Worm (Caenorhabditis elegans): ENCODE data around the gene unc-5.

unc-5 gene

DNA sequence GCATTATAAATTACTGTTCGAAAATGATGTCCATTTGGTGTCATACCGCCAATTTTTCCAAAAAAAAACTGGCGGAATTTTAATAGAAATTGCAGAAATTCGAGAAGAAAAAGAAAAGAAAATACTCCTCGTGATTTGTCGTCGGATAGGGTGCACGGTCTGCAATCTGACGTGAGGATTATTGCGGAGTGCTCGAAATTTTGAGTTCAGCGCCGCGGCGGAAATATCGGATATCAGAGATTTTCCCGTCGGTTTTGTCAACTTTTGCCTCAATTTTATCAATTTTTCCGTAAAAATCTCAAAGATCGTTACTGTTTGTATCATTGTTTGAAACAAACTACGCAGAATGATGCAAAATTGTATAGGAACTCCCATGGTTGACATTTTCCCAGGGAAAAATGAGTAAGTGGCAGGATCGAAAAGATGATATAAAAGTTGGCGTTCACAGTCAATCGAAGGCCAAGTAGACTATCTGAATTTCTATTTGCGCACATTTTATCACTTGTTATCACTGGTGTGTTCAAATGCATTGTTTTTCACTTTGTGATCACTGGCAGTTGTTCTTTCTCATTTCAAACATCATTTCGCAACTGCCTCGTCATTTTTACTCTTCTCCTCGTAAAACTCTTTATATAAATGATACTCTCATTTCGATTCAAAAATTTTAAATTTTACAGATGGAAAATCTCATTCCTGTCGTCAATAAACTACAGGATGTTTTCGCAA, 9.8 kb upstream of the unc-5 start, which contains the start of the genes fem-1 and drp-1:
Gene fem-1 (minus strand): TSS at position 150 of the 726 bp plus-strand sequence.
Gene drp-1 (plus strand): TSS at position 676 of the 726 bp plus-strand sequence.
- TF ChIP-seq hlh-30 (tag; optimal IDR thresholded peaks at IDR 0.05; ENCODE audit: insufficient read depth) (peak; percentile 56), sox-2 (GFP tag; IDR thresholded peaks at IDR 0.05) (no peak), ceh-34 (tag; optimal IDR thresholded peaks at IDR 0.05) (peak; percentile 21), pha-4 (tag; optimal IDR thresholded peaks at IDR 0.05) (no peak), hlh-15 (tag; optimal IDR thresholded peaks at IDR 0.05) (peak; percentile 12)

DNA sequence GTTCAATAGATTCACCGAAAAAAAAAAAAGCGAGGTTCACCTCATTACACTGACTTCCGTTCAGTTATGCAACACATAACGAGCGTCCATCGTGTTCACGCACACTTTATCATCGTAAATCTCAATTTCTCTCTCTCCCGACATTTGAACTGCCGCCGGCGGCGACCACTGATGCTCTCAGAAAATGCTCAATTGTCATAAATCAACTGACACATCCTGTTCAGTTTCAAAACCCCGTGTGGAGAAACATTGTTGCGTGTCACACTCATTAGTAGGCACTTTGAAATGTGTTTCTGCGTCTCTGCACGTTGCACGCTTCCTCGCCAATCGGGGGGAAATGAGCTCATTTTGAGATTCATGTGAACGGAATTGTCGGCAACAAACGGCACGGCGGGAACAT, 7.6 kb upstream of the unc-5 start:
- peak; percentile 33 for TF ChIP-seq unc-42 (tag; optimal IDR thresholded peaks at IDR 0.05)
- TF ChIP-seq ceh-31 (tag; optimal IDR thresholded peaks at IDR 0.05) = peak; percentile 7
- TF ChIP-seq ceh-6 (GFP tag; optimal IDR thresholded peaks at IDR 0.05) = peak; percentile 1
- TF ChIP-seq nhr-232 (tag; optimal IDR thresholded peaks at IDR 0.05) = no peak
- no peak for TF ChIP-seq hlh-15 (tag; optimal IDR thresholded peaks at IDR 0.05)
- TF ChIP-seq tbx-2 (tag; optimal IDR thresholded peaks at IDR 0.05) = peak; percentile 27
- no peak for TF ChIP-seq ama-1 (optimal IDR thresholded peaks at IDR 0.05)
- TF ChIP-seq fkh-6 (tag; optimal IDR thresholded peaks at IDR 0.05) = no peak
- no peak for TF ChIP-seq pax-1 (tag; optimal IDR thresholded peaks at IDR 0.05)
- TF ChIP-seq unc-55 (GFP tag; optimal IDR thresholded peaks at IDR 0.05) = peak; percentile 96
- peak; percentile 59 for TF ChIP-seq ceh-34 (tag; optimal IDR thresholded peaks at IDR 0.05)
- TF ChIP-seq rnt-1 (tag; optimal IDR thresholded peaks at IDR 0.05) = peak; percentile 43

DNA sequence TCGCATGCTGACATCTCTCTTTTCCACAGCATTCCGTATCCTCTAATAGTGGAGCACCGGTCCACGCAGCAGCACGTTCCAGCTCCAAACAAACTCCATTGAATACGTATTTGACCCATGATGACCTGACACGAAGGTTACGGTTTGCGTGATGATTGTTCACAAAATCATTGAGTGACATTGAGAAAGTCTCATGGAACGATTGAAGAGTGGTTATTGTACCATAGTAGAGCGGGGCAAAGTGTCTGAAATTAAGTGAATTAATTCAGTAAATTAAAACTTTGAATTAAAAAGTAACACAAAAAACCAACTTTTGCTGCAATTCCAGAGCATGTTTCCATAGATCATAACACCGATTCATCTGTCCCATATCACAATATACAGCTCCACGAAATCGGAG, 6.5 kb upstream of the unc-5 start:
- TF ChIP-seq tbx-7 (tag; optimal IDR thresholded peaks at IDR 0.05) (no peak), ceh-34 (tag; optimal IDR thresholded peaks at IDR 0.05) (no peak), lim-6 (tag; optimal IDR thresholded peaks at IDR 0.05) (no peak), fkh-6 (tag; optimal IDR thresholded peaks at IDR 0.05) (no peak), ahr-1 (tag; optimal IDR thresholded peaks at IDR 0.05) (no peak), hlh-6 (tag; optimal IDR thresholded peaks at IDR 0.05) (no peak), elt-2 (tag; optimal IDR thresholded peaks at IDR 0.05) (no peak), madf-2 (tag; optimal IDR thresholded peaks at IDR 0.05) (no peak), nfya-1 (tag; optimal IDR thresholded peaks at IDR 0.05) (no peak), odd-2 (tag; optimal IDR thresholded peaks at IDR 0.05) (no peak), gmeb-2 (tag; optimal IDR thresholded peaks at IDR 0.05) (no peak), ceh-31 (tag; optimal IDR thresholded peaks at IDR 0.05) (no peak), ceh-14 (tag; optimal IDR thresholded peaks at IDR 0.05) (no peak), unc-3 (GFP tag; conservative IDR thresholded peaks at IDR 0.05) (no peak), unc-3 (tag; optimal IDR thresholded peaks at IDR 0.05) (no peak), mec-3 (tag; optimal IDR thresholded peaks at IDR 0.05; ENCODE audit: borderline replicate concordance) (no peak), eyg-1 (tag; optimal IDR thresholded peaks at IDR 0.05) (no peak), unc-42 (tag; optimal IDR thresholded peaks at IDR 0.05) (no peak)

DNA sequence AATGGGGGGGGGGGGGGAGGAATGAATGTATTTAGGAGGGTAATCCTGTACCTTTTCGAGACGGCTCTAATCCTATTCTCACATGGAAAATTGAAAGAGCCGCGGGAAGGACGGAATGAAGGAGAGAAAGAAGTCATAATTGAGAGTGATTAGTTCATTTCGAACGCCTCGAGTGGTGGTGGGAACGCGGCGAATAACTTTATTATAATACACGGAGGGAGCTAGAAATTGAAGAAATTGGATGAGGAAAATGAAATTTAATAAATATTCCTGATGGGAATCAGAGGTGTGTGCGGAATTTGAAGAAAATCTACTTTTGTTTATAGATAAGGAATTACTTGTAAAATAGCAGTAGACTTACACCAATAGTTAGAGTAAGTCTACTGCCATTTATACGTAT, 5.4 kb upstream of the unc-5 start:
- TF ChIP-seq unc-42 (tag; optimal IDR thresholded peaks at IDR 0.05) (peak; percentile 88), K09A11.1 (tag; optimal IDR thresholded peaks at IDR 0.05; ENCODE audit: insufficient read depth) (no peak)

DNA sequence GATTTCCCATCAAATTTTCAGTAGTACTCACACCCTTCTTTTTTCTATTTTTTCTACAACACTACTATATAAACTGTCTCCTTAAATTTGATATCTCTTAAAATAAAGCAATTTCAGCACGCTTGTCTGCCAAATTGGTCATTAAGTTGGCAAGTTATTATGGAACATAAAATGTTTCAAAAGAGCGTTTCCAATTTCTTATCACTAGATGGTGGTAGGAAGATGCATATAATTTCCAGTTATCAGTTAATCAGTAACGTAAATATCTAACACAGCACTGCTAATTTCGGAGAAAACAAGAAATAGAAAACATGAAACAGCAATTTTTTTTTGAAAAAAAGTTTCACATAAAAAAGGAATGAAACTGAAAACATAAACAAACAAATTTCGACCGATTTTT, 2.8 kb upstream of the unc-5 start:
- TF ChIP-seq elt-2 (tag; optimal IDR thresholded peaks at IDR 0.05) = peak; percentile 74
- no peak for TF ChIP-seq lin-11 (tag; optimal IDR thresholded peaks at IDR 0.05)

Measured in whole organism, late embryonic.